Worm (Caenorhabditis elegans): ENCODE data around the gene F56A8.3.

DNA sequence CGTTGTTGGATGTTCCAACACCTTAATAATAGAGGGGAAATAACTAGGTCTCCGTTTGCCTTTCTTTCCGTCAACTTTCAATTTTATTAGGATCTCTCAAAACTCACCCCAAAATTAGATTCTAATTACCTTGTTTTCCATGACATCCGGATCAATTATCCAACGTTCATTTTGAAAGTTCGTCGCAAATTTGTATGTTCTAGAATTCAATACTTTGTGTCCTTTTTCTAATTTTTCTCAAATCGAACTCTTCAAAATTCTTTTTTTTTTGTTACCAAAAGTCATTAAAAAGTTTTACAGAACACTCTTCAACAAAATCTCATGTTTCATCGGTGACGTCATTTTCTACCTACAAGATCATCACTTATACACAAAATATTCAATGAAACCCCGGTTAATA lies 33.9 kb upstream of the F56A8.3 start, which contains the start of gene Y43F4A.1:
- TF ChIP-seq tbx-2 (tag; optimal IDR thresholded peaks at IDR 0.05) (no peak), ztf-11 (tag; optimal IDR thresholded peaks at IDR 0.05) (no peak), pqm-1 (tag; optimal IDR thresholded peaks at IDR 0.05) (no peak)
